Fruit fly (Drosophila melanogaster) whole organism, wandering third instar larva: ENCODE measurements around the gene CG15601.
A peak's percentile ranks its signal among the peaks of the same experiment; 100 is the strongest.

ENCODE experiments used
- Abd-B ChIP-seq: fragments of >200 bp; optimal IDR thresholded peaks from 2 replicates; lab custom pipeline; 2017; ENCODE audit warnings: missing biosample characterization, missing genetic modification characterization
- CG32264 ChIP-seq: fragments of 200-800 bp; sonication (Bioruptor generic); optimal IDR thresholded peaks from 2 replicates; lab custom pipeline; 2016; ENCODE audit warnings: missing biosample characterization, missing genetic modification characterization
- CG9705 ChIP-seq: fragments of 200-800 bp; sonication (Bioruptor generic); optimal IDR thresholded peaks from 2 replicates; lab custom pipeline; 2018; ENCODE audit warnings: missing biosample characterization, mild to moderate bottlenecking, missing genetic modification characterization
- CrebA ChIP-seq: fragments of 200-800 bp; sonication (Bioruptor generic); optimal IDR thresholded peaks from 2 replicates; lab custom pipeline; 2016; ENCODE audit warnings: missing biosample characterization, mild to moderate bottlenecking, missing genetic modification characterization, borderline replicate concordance
- Dfd ChIP-seq: fragments of >200 bp; optimal IDR thresholded peaks from 2 replicates; lab custom pipeline; 2017; ENCODE audit warnings: missing biosample characterization, missing genetic modification characterization
- Dif ChIP-seq: fragments of 200-275, 200-300 bp; sonication (Bioruptor generic); optimal IDR thresholded peaks from 2 replicates; lab custom pipeline; 2018; ENCODE audit warnings: missing biosample characterization, missing genetic modification characterization; ENCODE audit not compliant: partially characterized antibody
- GATAd ChIP-seq: sonication (Bioruptor generic); optimal IDR thresholded peaks from 2 replicates; lab custom pipeline; 2016; ENCODE audit warnings: missing biosample characterization, missing genetic modification characterization
- HLH106 ChIP-seq: fragments of 200-800 bp; optimal IDR thresholded peaks from 3 replicates; lab custom pipeline; 2019; ENCODE audit warnings: missing biosample characterization, mild to moderate bottlenecking, missing genetic modification characterization, moderate library complexity
- Hnf4 ChIP-seq: fragments of 200-800 bp; sonication (Bioruptor generic); optimal IDR thresholded peaks from 2 replicates; lab custom pipeline; 2016; ENCODE audit warnings: missing biosample characterization, mild to moderate bottlenecking, missing genetic modification characterization
- Hr78 ChIP-seq: fragments of >200 bp; optimal IDR thresholded peaks from 2 replicates; lab custom pipeline; 2017; ENCODE audit warnings: missing biosample characterization, missing genetic modification characterization
- Hr83 ChIP-seq: fragments of 200-300 bp; sonication (Bioruptor generic); optimal IDR thresholded peaks from 2 replicates; lab custom pipeline; 2016; ENCODE audit warnings: missing biosample characterization, mild to moderate bottlenecking, missing genetic modification characterization, moderate library complexity; ENCODE audit not compliant: poor library complexity, severe bottlenecking
- Jra ChIP-seq: sonication (Bioruptor generic); optimal IDR thresholded peaks from 2 replicates; lab custom pipeline; 2016; ENCODE audit warnings: missing biosample characterization, missing genetic modification characterization
- Mio ChIP-seq: sonication (Bioruptor generic); optimal IDR thresholded peaks from 2 replicates; lab custom pipeline; 2016; ENCODE audit warnings: missing biosample characterization, missing genetic modification characterization
- Myc ChIP-seq: fragments of >200 bp; optimal IDR thresholded peaks from 2 replicates; lab custom pipeline; 2017
- N ChIP-seq: fragments of >200 bp; optimal IDR thresholded peaks from 2 replicates; lab custom pipeline; 2018; ENCODE audit warnings: missing biosample characterization, missing external identifiers, missing genetic modification characterization
- OdsH ChIP-seq: fragments of 200-800 bp; sonication (Bioruptor generic); optimal IDR thresholded peaks from 2 replicates; lab custom pipeline; 2016; ENCODE audit warnings: missing biosample characterization, mild to moderate bottlenecking, missing genetic modification characterization
- Rel ChIP-seq, 2 experiments: fragments of 200-800 bp; sonication (Bioruptor generic) in 1 of 2; optimal IDR thresholded peaks; 2 replicates in 1 of 2; 3 replicates in 1 of 2; lab custom pipeline; 2016 to 2019; ENCODE audit warnings: mild to moderate bottlenecking in 2 of 2, missing biosample characterization in 2 of 2, missing genetic modification characterization in 2 of 2, moderate library complexity in 1 of 2
- Sp1 ChIP-seq: fragments of 200-800 bp; sonication (Bioruptor generic); optimal IDR thresholded peaks from 3 replicates; lab custom pipeline; 2019; ENCODE audit warnings: missing biosample characterization, mild to moderate bottlenecking, missing genetic modification characterization, moderate library complexity
- Vsx2 ChIP-seq: fragments of 200-300, 225-300 bp; sonication (Bioruptor generic); optimal IDR thresholded peaks from 2 replicates; lab custom pipeline; 2018; ENCODE audit warnings: missing biosample characterization, missing genetic modification characterization; ENCODE audit not compliant: partially characterized antibody
- br ChIP-seq: fragments of 200-800 bp; sonication (Bioruptor generic); optimal IDR thresholded peaks from 2 replicates; lab custom pipeline; 2016; ENCODE audit warnings: missing biosample characterization, missing genetic modification characterization
- brk ChIP-seq: fragments of 200-800 bp; sonication (Bioruptor generic); optimal IDR thresholded peaks from 2 replicates; lab custom pipeline; 2016; ENCODE audit warnings: missing biosample characterization, mild to moderate bottlenecking, missing genetic modification characterization
- dl ChIP-seq, 2 experiments: fragments of 175-275, 200-275 bp in 1 of 2; fragments of 200-275 bp in 1 of 2; sonication (Bioruptor generic); optimal IDR thresholded peaks; lab custom pipeline; 2018; ENCODE audit warnings: mild to moderate bottlenecking in 2 of 2, missing biosample characterization in 2 of 2, missing genetic modification characterization in 2 of 2, moderate library complexity in 2 of 2; ENCODE audit not compliant: partially characterized antibody in 2 of 2, insufficient read depth in 1 of 2
- dmrt93B ChIP-seq: fragments of 200-800 bp; sonication (Bioruptor generic); optimal IDR thresholded peaks from 2 replicates; lab custom pipeline; 2018; ENCODE audit warnings: missing biosample characterization, mild to moderate bottlenecking, missing genetic modification characterization
- dsf ChIP-seq: sonication (Bioruptor generic); optimal IDR thresholded peaks from 2 replicates; lab custom pipeline; 2016; ENCODE audit warnings: missing biosample characterization, missing genetic modification characterization, borderline replicate concordance
- ey ChIP-seq: fragments of 200-800 bp; sonication (Bioruptor generic); optimal IDR thresholded peaks from 2 replicates; lab custom pipeline; 2016; ENCODE audit warnings: missing biosample characterization, missing genetic modification characterization
- foxo ChIP-seq, 2 experiments: fragments of 200-800 bp; sonication (Bioruptor generic); optimal IDR thresholded peaks; 2 replicates in 1 of 2; 3 replicates in 1 of 2; lab custom pipeline; 2016 to 2017; ENCODE audit warnings: missing biosample characterization in 2 of 2, missing genetic modification characterization in 2 of 2
- fru ChIP-seq: fragments of 200-800 bp; sonication (Bioruptor generic); optimal IDR thresholded peaks from 3 replicates; lab custom pipeline; 2016; ENCODE audit warnings: missing biosample characterization, mild to moderate bottlenecking, missing genetic modification characterization
- h ChIP-seq: fragments of 200-800 bp; sonication (Bioruptor generic); optimal IDR thresholded peaks from 3 replicates; lab custom pipeline; 2016; ENCODE audit warnings: missing biosample characterization, mild to moderate bottlenecking, missing genetic modification characterization
- jim ChIP-seq: fragments of 175-275, 200-325 bp; sonication (Bioruptor generic); optimal IDR thresholded peaks from 2 replicates; lab custom pipeline; 2016; ENCODE audit warnings: missing biosample characterization, mild to moderate bottlenecking, missing genetic modification characterization
- lola ChIP-seq: fragments of >200 bp; optimal IDR thresholded peaks from 2 replicates; lab custom pipeline; 2017; ENCODE audit warnings: missing biosample characterization, missing genetic modification characterization
- pan ChIP-seq: fragments of >200 bp; optimal IDR thresholded peaks from 2 replicates; lab custom pipeline; 2017
- psq ChIP-seq: fragments of 200-800 bp; sonication (Bioruptor generic); optimal IDR thresholded peaks from 3 replicates; lab custom pipeline; 2017; ENCODE audit warnings: missing biosample characterization, mild to moderate bottlenecking, missing genetic modification characterization, moderate library complexity
- rgr ChIP-seq: fragments of 200-800 bp; sonication (Bioruptor generic); optimal IDR thresholded peaks from 3 replicates; lab custom pipeline; 2016; ENCODE audit warnings: missing biosample characterization, mild to moderate bottlenecking, missing genetic modification characterization
- sage ChIP-seq: fragments of 200-800 bp; sonication (Bioruptor generic); optimal IDR thresholded peaks from 2 replicates; lab custom pipeline; 2016; ENCODE audit warnings: missing biosample characterization, mild to moderate bottlenecking, missing genetic modification characterization
- sv ChIP-seq: fragments of 200-800 bp; sonication (Bioruptor generic); optimal IDR thresholded peaks from 3 replicates; lab custom pipeline; 2016; ENCODE audit warnings: missing biosample characterization, missing genetic modification characterization
- tai ChIP-seq: sonication (Bioruptor generic); optimal IDR thresholded peaks from 2 replicates; lab custom pipeline; 2016; ENCODE audit warnings: missing biosample characterization, missing genetic modification characterization
- usp ChIP-seq: fragments of >200 bp; optimal IDR thresholded peaks from 2 replicates; lab custom pipeline; 2017; ENCODE audit warnings: missing biosample characterization, missing genetic modification characterization
- woc ChIP-seq: sonication (Bioruptor generic); optimal IDR thresholded peaks from 2 replicates; lab custom pipeline; 2016; ENCODE audit warnings: missing biosample characterization, mild to moderate bottlenecking, missing genetic modification characterization

CG15601 gene

DNA sequence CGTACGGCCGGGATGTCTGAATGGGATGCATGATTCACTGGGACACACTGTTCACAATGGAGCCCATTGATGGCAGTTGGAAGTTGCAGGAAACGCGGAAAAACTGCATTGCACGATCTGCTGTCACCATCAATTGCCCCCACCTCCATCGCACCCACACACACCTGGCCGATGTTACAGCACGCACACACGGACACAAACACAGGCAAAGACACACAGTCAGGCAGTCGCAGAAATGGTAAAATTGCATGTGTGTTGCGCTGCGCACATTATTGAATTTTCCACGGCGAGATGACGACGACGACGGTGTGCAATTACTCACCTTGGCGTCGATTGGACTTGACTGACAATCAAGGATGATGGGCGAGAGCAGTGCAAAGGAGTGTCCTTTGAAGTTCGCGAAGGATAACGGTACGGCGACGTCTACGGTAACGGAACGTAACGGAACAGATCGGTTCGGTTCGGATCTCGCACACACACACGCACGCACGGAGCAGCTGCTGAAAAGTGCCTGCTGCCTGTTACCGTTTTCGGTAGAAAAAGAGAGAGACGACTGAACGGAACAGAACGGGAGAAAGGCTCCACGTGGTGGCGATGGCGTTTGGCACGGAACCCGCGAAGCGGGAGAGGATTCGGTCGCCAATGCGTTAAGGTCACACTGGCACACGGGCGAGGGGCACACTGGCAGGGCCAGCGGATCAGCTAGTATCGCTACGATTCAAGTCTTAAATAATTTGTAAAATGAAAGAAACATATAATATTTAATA, at the start of gene CG15601, which contains the start of gene CG9281:
Gene CG15601 (plus strand): TSS at position 664 of the 767 bp plus-strand sequence.
Gene CG9281 (minus strand): TSS at position 556 of the 767 bp plus-strand sequence.
- no peak for TF ChIP-seq jim (GFP tag; lab: Kevin White, UChicago)
- TF ChIP-seq Myc (lab: Kevin White, UChicago) = no peak
- TF ChIP-seq pan (lab: Kevin White, UChicago) = no peak
- no peak for TF ChIP-seq sage
- TF ChIP-seq GATAd (GFP tag; lab: Kevin White, UChicago) = no peak
- TF ChIP-seq Sp1 (GFP tag; lab: Kevin White, UChicago) = peak; percentile 30
- no peak for TF ChIP-seq fru
- TF ChIP-seq usp = no peak
- no peak for TF ChIP-seq OdsH (GFP tag; lab: Kevin White, UChicago)
- no peak for TF ChIP-seq CG9705 (GFP tag; lab: Kevin White, UChicago)
- TF ChIP-seq CrebA (GFP tag; lab: Kevin White, UChicago) = no peak
- TF ChIP-seq Dfd (GFP tag; lab: Kevin White, UChicago) = no peak
- TF ChIP-seq foxo (GFP tag; optimal IDR thresholded peaks at IDR 0.05; lab: Kevin White, UChicago) = no peak
- no peak for TF ChIP-seq Vsx2 (GFP tag; lab: Kevin White, UChicago)
- no peak for TF ChIP-seq lola
- TF ChIP-seq Abd-B (GFP tag; lab: Kevin White, UChicago) = no peak
- TF ChIP-seq N = peak; percentile 22
- no peak for TF ChIP-seq dmrt93B
- TF ChIP-seq tai (GFP tag; lab: Kevin White, UChicago) = no peak
- no peak for TF ChIP-seq psq (GFP tag; lab: Kevin White, UChicago)
- no peak for TF ChIP-seq h (GFP tag; lab: Kevin White, UChicago)
- TF ChIP-seq HLH106 (tag; lab: Kevin White, UChicago) = peak; percentile 3
- no peak for TF ChIP-seq rgr (GFP tag; lab: Kevin White, UChicago)
- TF ChIP-seq sv = peak; percentile 22
- TF ChIP-seq Rel (GFP tag; optimal IDR thresholded peaks at IDR 0.05; lab: Kevin White, UChicago) = no peak
- peak; percentile 8 for TF ChIP-seq Rel (tag; optimal IDR thresholded peaks at IDR 0.05; lab: Kevin White, UChicago)

DNA sequence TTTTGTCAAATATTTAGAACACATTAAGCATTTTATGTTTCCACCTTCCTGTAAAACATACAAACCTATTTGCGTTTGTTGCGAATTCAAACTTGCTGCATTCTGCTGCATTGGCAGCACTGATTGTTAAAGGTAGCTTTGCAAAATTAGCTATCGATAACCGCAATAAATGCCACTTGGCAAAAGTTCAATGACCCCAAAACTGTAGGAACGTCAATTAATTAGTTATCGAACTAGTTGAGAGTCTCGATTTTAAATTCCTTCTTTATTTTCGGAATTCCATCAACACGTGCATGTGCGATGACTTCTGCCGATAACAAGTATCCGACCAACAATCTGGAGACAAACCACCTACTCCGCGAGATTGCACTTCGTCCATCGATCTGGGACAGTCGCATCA, 48.2 kb upstream of the CG15601 start, which contains the start of gene CG8119:
Gene CG8119 (plus strand): TSS at position 301 of the 400 bp plus-strand sequence.
- no peak for TF ChIP-seq psq (GFP tag; lab: Kevin White, UChicago)
- no peak for TF ChIP-seq Vsx2 (GFP tag; lab: Kevin White, UChicago)

DNA sequence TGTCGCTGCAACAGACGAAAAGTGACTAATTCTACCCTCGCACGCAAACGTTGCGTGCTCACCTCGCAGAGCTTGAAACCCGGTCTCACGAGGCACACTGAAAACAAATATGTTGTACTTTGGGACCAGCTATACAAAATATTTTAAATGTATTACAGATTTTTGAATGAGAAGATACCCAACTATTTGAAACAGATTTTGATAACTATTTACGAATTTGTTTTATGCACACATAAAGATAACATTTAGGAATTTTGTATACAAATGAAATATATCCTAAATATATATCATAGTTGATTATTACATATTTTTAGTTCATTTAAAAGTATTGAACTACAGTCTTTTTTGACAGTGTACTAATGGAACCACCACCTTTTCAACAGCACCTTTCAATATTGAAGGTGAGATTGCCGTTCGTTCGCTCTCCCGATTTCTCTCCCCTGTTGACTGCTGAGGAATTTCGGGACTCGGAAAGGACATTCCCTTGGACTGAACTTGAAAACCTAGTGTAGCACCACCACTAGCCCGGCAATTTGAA, 39.4 kb upstream of the CG15601 start, which contains the start of gene CG15646:
Gene CG15646 (minus strand): TSS at position 4 of the 538 bp plus-strand sequence.
- no peak for TF ChIP-seq dl (GFP tag; optimal IDR thresholded peaks at IDR 0.05; lab: Kevin White, UChicago; ENCODE audit: insufficient read depth in 1 of 2, partially characterized antibody in 2 of 2)
- TF ChIP-seq Sp1 (GFP tag; lab: Kevin White, UChicago) = peak; percentile 88
- TF ChIP-seq CrebA (GFP tag; lab: Kevin White, UChicago) = no peak
- no peak for TF ChIP-seq usp
- TF ChIP-seq woc = peak; percentile 30
- TF ChIP-seq psq (GFP tag; lab: Kevin White, UChicago) = peak; percentile 66
- peak; percentile 2 for TF ChIP-seq Rel (GFP tag; optimal IDR thresholded peaks at IDR 0.05; lab: Kevin White, UChicago)
- no peak for TF ChIP-seq Rel (tag; optimal IDR thresholded peaks at IDR 0.05; lab: Kevin White, UChicago)
- peak; percentile 34 for TF ChIP-seq Hnf4 (GFP tag; lab: Kevin White, UChicago)
- TF ChIP-seq CG9705 (GFP tag; lab: Kevin White, UChicago) = peak; percentile 58
- peak; percentile 1 for TF ChIP-seq sage
- no peak for TF ChIP-seq jim (GFP tag; lab: Kevin White, UChicago)
- peak; percentile 45 for TF ChIP-seq brk
- TF ChIP-seq br (GFP tag; lab: Kevin White, UChicago) = peak; percentile 9
- peak; percentile 75 for TF ChIP-seq h (GFP tag; lab: Kevin White, UChicago)
- no peak for TF ChIP-seq Myc (lab: Kevin White, UChicago)
- TF ChIP-seq dsf = no peak
- TF ChIP-seq Vsx2 (GFP tag; lab: Kevin White, UChicago) = no peak
- TF ChIP-seq dmrt93B = peak; percentile 64
- no peak for TF ChIP-seq CG32264 (GFP tag; lab: Kevin White, UChicago)
- TF ChIP-seq sv = peak; percentile 28
- TF ChIP-seq Abd-B (GFP tag; lab: Kevin White, UChicago) = no peak
- peak in 1 of 2 experiments; percentile 87 for TF ChIP-seq foxo (GFP tag; optimal IDR thresholded peaks at IDR 0.05; lab: Kevin White, UChicago)
- no peak for TF ChIP-seq GATAd (GFP tag; lab: Kevin White, UChicago)
- TF ChIP-seq fru = peak; percentile 77
- TF ChIP-seq rgr (GFP tag; lab: Kevin White, UChicago) = peak; percentile 78
- no peak for TF ChIP-seq lola
- TF ChIP-seq Jra (GFP tag; lab: Kevin White, UChicago) = no peak
- TF ChIP-seq OdsH (GFP tag; lab: Kevin White, UChicago) = peak; percentile 79
- no peak for TF ChIP-seq Hr78
- peak; percentile 41 for TF ChIP-seq tai (GFP tag; lab: Kevin White, UChicago)
- no peak for TF ChIP-seq Mio (GFP tag; lab: Kevin White, UChicago)
- no peak for TF ChIP-seq N
- TF ChIP-seq Dif (GFP tag; lab: Kevin White, UChicago) = no peak
- TF ChIP-seq Dfd (GFP tag; lab: Kevin White, UChicago) = no peak
- TF ChIP-seq ey = peak; percentile 28
- TF ChIP-seq Hr83 (GFP tag; lab: Kevin White, UChicago) = no peak
- TF ChIP-seq pan (lab: Kevin White, UChicago) = no peak
- TF ChIP-seq HLH106 (tag; lab: Kevin White, UChicago) = peak; percentile 91
